Fruit fly (Drosophila melanogaster) whole organism, wandering third instar larva: ENCODE results near the gene CG4161.

ENCODE experiments used
- Abd-B ChIP-seq: fragments of >200 bp; optimal IDR thresholded peaks from 2 replicates; lab custom pipeline; 2017; ENCODE audit warnings: missing biosample characterization, missing genetic modification characterization
- CG32264 ChIP-seq: fragments of 200-800 bp; sonication (Bioruptor generic); optimal IDR thresholded peaks from 2 replicates; lab custom pipeline; 2016; ENCODE audit warnings: missing biosample characterization, missing genetic modification characterization
- CG9705 ChIP-seq: fragments of 200-800 bp; sonication (Bioruptor generic); optimal IDR thresholded peaks from 2 replicates; lab custom pipeline; 2018; ENCODE audit warnings: missing biosample characterization, mild to moderate bottlenecking, missing genetic modification characterization
- CrebA ChIP-seq: fragments of 200-800 bp; sonication (Bioruptor generic); optimal IDR thresholded peaks from 2 replicates; lab custom pipeline; 2016; ENCODE audit warnings: missing biosample characterization, mild to moderate bottlenecking, missing genetic modification characterization, borderline replicate concordance
- Dfd ChIP-seq: fragments of >200 bp; optimal IDR thresholded peaks from 2 replicates; lab custom pipeline; 2017; ENCODE audit warnings: missing biosample characterization, missing genetic modification characterization
- Dif ChIP-seq: fragments of 200-275, 200-300 bp; sonication (Bioruptor generic); optimal IDR thresholded peaks from 2 replicates; lab custom pipeline; 2018; ENCODE audit warnings: missing biosample characterization, missing genetic modification characterization; ENCODE audit not compliant: partially characterized antibody
- HLH106 ChIP-seq: fragments of 200-800 bp; optimal IDR thresholded peaks from 3 replicates; lab custom pipeline; 2019; ENCODE audit warnings: missing biosample characterization, mild to moderate bottlenecking, missing genetic modification characterization, moderate library complexity
- Hnf4 ChIP-seq: fragments of 200-800 bp; sonication (Bioruptor generic); optimal IDR thresholded peaks from 2 replicates; lab custom pipeline; 2016; ENCODE audit warnings: missing biosample characterization, mild to moderate bottlenecking, missing genetic modification characterization
- Hr78 ChIP-seq: fragments of >200 bp; optimal IDR thresholded peaks from 2 replicates; lab custom pipeline; 2017; ENCODE audit warnings: missing biosample characterization, missing genetic modification characterization
- Hr83 ChIP-seq: fragments of 200-300 bp; sonication (Bioruptor generic); optimal IDR thresholded peaks from 2 replicates; lab custom pipeline; 2016; ENCODE audit warnings: missing biosample characterization, mild to moderate bottlenecking, missing genetic modification characterization, moderate library complexity; ENCODE audit not compliant: poor library complexity, severe bottlenecking
- Jra ChIP-seq: sonication (Bioruptor generic); optimal IDR thresholded peaks from 2 replicates; lab custom pipeline; 2016; ENCODE audit warnings: missing biosample characterization, missing genetic modification characterization
- Mio ChIP-seq: sonication (Bioruptor generic); optimal IDR thresholded peaks from 2 replicates; lab custom pipeline; 2016; ENCODE audit warnings: missing biosample characterization, missing genetic modification characterization
- Myc ChIP-seq: fragments of >200 bp; optimal IDR thresholded peaks from 2 replicates; lab custom pipeline; 2017
- N ChIP-seq: fragments of >200 bp; optimal IDR thresholded peaks from 2 replicates; lab custom pipeline; 2018; ENCODE audit warnings: missing biosample characterization, missing external identifiers, missing genetic modification characterization
- OdsH ChIP-seq: fragments of 200-800 bp; sonication (Bioruptor generic); optimal IDR thresholded peaks from 2 replicates; lab custom pipeline; 2016; ENCODE audit warnings: missing biosample characterization, mild to moderate bottlenecking, missing genetic modification characterization
- Rel ChIP-seq, 2 experiments: fragments of 200-800 bp; sonication (Bioruptor generic) in 1 of 2; optimal IDR thresholded peaks; 2 replicates in 1 of 2; 3 replicates in 1 of 2; lab custom pipeline; 2016 to 2019; ENCODE audit warnings: mild to moderate bottlenecking in 2 of 2, missing biosample characterization in 2 of 2, missing genetic modification characterization in 2 of 2, moderate library complexity in 1 of 2
- Sp1 ChIP-seq: fragments of 200-800 bp; sonication (Bioruptor generic); optimal IDR thresholded peaks from 3 replicates; lab custom pipeline; 2019; ENCODE audit warnings: missing biosample characterization, mild to moderate bottlenecking, missing genetic modification characterization, moderate library complexity
- Vsx2 ChIP-seq: fragments of 200-300, 225-300 bp; sonication (Bioruptor generic); optimal IDR thresholded peaks from 2 replicates; lab custom pipeline; 2018; ENCODE audit warnings: missing biosample characterization, missing genetic modification characterization; ENCODE audit not compliant: partially characterized antibody
- br ChIP-seq: fragments of 200-800 bp; sonication (Bioruptor generic); optimal IDR thresholded peaks from 2 replicates; lab custom pipeline; 2016; ENCODE audit warnings: missing biosample characterization, missing genetic modification characterization
- brk ChIP-seq: fragments of 200-800 bp; sonication (Bioruptor generic); optimal IDR thresholded peaks from 2 replicates; lab custom pipeline; 2016; ENCODE audit warnings: missing biosample characterization, mild to moderate bottlenecking, missing genetic modification characterization
- dsf ChIP-seq: sonication (Bioruptor generic); optimal IDR thresholded peaks from 2 replicates; lab custom pipeline; 2016; ENCODE audit warnings: missing biosample characterization, missing genetic modification characterization, borderline replicate concordance
- ey ChIP-seq: fragments of 200-800 bp; sonication (Bioruptor generic); optimal IDR thresholded peaks from 2 replicates; lab custom pipeline; 2016; ENCODE audit warnings: missing biosample characterization, missing genetic modification characterization
- foxo ChIP-seq, 2 experiments: fragments of 200-800 bp; sonication (Bioruptor generic); optimal IDR thresholded peaks; 2 replicates in 1 of 2; 3 replicates in 1 of 2; lab custom pipeline; 2016 to 2017; ENCODE audit warnings: missing biosample characterization in 2 of 2, missing genetic modification characterization in 2 of 2
- fru ChIP-seq: fragments of 200-800 bp; sonication (Bioruptor generic); optimal IDR thresholded peaks from 3 replicates; lab custom pipeline; 2016; ENCODE audit warnings: missing biosample characterization, mild to moderate bottlenecking, missing genetic modification characterization
- h ChIP-seq: fragments of 200-800 bp; sonication (Bioruptor generic); optimal IDR thresholded peaks from 3 replicates; lab custom pipeline; 2016; ENCODE audit warnings: missing biosample characterization, mild to moderate bottlenecking, missing genetic modification characterization
- jim ChIP-seq: fragments of 175-275, 200-325 bp; sonication (Bioruptor generic); optimal IDR thresholded peaks from 2 replicates; lab custom pipeline; 2016; ENCODE audit warnings: missing biosample characterization, mild to moderate bottlenecking, missing genetic modification characterization
- pan ChIP-seq: fragments of >200 bp; optimal IDR thresholded peaks from 2 replicates; lab custom pipeline; 2017
- psq ChIP-seq: fragments of 200-800 bp; sonication (Bioruptor generic); optimal IDR thresholded peaks from 3 replicates; lab custom pipeline; 2017; ENCODE audit warnings: missing biosample characterization, mild to moderate bottlenecking, missing genetic modification characterization, moderate library complexity
- rgr ChIP-seq: fragments of 200-800 bp; sonication (Bioruptor generic); optimal IDR thresholded peaks from 3 replicates; lab custom pipeline; 2016; ENCODE audit warnings: missing biosample characterization, mild to moderate bottlenecking, missing genetic modification characterization
- sage ChIP-seq: fragments of 200-800 bp; sonication (Bioruptor generic); optimal IDR thresholded peaks from 2 replicates; lab custom pipeline; 2016; ENCODE audit warnings: missing biosample characterization, mild to moderate bottlenecking, missing genetic modification characterization
- sv ChIP-seq: fragments of 200-800 bp; sonication (Bioruptor generic); optimal IDR thresholded peaks from 3 replicates; lab custom pipeline; 2016; ENCODE audit warnings: missing biosample characterization, missing genetic modification characterization
- tai ChIP-seq: sonication (Bioruptor generic); optimal IDR thresholded peaks from 2 replicates; lab custom pipeline; 2016; ENCODE audit warnings: missing biosample characterization, missing genetic modification characterization
- usp ChIP-seq: fragments of >200 bp; optimal IDR thresholded peaks from 2 replicates; lab custom pipeline; 2017; ENCODE audit warnings: missing biosample characterization, missing genetic modification characterization
- woc ChIP-seq: sonication (Bioruptor generic); optimal IDR thresholded peaks from 2 replicates; lab custom pipeline; 2016; ENCODE audit warnings: missing biosample characterization, mild to moderate bottlenecking, missing genetic modification characterization

CG4161 gene

DNA sequence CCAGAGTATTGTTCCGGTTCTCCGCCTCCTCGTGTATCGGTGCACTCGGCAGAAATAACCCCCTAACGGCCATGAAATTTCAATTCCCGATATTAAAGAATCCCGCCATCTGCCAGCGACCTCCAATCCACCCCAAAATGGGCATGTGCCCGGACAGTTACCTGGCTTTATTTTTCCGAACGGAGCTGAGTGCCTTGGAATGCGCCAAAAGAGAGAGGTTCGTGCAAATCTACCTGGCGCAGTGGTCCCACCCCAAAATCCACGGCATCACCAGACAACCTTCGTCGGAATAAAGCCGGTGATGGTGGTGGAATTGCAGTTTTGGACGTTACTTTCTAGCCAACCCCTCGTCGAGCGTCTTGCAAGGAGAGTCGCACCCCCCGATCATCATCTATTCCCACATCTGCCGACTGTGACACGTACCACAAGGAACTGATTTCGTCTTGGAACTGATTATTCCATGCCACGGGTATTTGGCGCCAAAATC lies 6.3 kb upstream of the CG4161 start:
- no peak for TF ChIP-seq CrebA
- no peak for TF ChIP-seq HLH106 (tag; lab: Kevin White, UChicago)
- TF ChIP-seq dsf (GFP tag; lab: Kevin White, UChicago), result no peak
- TF ChIP-seq Hnf4 (GFP tag; lab: Kevin White, UChicago), result no peak
- no peak for TF ChIP-seq OdsH (GFP tag; lab: Kevin White, UChicago)
- no peak for TF ChIP-seq ey (GFP tag; lab: Kevin White, UChicago)
- no peak for TF ChIP-seq jim (GFP tag; lab: Kevin White, UChicago)
- TF ChIP-seq Mio, result no peak
- no peak for TF ChIP-seq Myc
- no peak for TF ChIP-seq Hr78 (GFP tag; lab: Kevin White, UChicago)
- no peak for TF ChIP-seq Abd-B
- TF ChIP-seq Hr83 (GFP tag; lab: Kevin White, UChicago), result no peak
- TF ChIP-seq Vsx2 (GFP tag; lab: Kevin White, UChicago), result no peak
- TF ChIP-seq pan (lab: Kevin White, UChicago), result no peak
- no peak for TF ChIP-seq sage (GFP tag; lab: Kevin White, UChicago)
- no peak for TF ChIP-seq brk (GFP tag; lab: Kevin White, UChicago)
- TF ChIP-seq CG9705 (GFP tag; lab: Kevin White, UChicago), result no peak

DNA sequence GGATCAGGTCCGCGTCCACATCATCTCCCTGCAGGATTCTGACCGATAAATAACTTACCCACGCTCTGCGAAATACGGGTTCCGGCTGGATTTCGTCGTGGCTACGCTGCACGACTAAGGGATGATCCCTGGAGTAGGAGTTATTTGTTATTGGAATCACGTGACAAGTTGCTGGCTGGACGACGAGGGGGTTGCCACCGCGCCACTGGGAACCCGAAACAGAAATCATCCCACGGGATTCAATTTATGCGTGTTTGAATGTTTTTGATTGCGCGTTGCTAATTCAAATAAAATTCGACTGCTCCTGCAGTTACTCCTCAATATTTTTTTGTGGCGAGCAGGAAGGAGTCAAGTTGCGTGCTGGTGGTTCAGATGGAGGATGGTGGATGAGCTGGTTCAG lies 3.4 kb upstream of the CG4161 start:
- TF ChIP-seq Jra (GFP tag; lab: Kevin White, UChicago) (no peak), Dfd (GFP tag; lab: Kevin White, UChicago) (no peak), CG32264 (no peak), OdsH (GFP tag; lab: Kevin White, UChicago) (no peak)

DNA sequence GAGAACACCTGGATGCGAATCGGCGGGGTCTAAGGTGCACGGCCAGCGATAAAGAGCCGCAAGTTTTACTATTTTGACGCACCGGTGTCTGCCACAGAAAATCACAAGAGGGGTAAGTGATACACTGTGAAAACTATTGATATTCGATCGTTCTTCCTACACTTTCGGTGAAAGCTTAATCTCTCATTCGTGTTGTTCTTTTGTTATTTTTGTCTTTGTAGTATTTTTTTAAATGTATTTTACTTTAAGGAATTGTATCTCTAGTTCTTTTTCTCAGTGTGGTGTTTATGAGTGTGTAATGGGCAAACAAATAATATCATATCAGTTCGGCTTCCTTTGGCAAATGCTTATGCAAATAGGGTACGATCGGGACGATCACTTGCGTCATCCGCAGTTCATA lies 849 bp upstream of the CG4161 start:
- TF ChIP-seq Sp1 (GFP tag; lab: Kevin White, UChicago) (peak; percentile 9), Jra (GFP tag; lab: Kevin White, UChicago) (no peak), jim (GFP tag; lab: Kevin White, UChicago) (no peak), psq (GFP tag; lab: Kevin White, UChicago) (peak; percentile 3), ey (GFP tag; lab: Kevin White, UChicago) (peak; percentile 41), OdsH (GFP tag; lab: Kevin White, UChicago) (peak; percentile 19), fru (GFP tag; lab: Kevin White, UChicago) (peak; percentile 10), woc (peak; percentile 4), foxo (GFP tag; optimal IDR thresholded peaks at IDR 0.05; lab: Kevin White, UChicago) (peak in 1 of 2 experiments; percentile 24), CG32264 (no peak), Dif (no peak), Hnf4 (GFP tag; lab: Kevin White, UChicago) (peak; percentile 22), h (GFP tag; lab: Kevin White, UChicago) (peak; percentile 24)

DNA sequence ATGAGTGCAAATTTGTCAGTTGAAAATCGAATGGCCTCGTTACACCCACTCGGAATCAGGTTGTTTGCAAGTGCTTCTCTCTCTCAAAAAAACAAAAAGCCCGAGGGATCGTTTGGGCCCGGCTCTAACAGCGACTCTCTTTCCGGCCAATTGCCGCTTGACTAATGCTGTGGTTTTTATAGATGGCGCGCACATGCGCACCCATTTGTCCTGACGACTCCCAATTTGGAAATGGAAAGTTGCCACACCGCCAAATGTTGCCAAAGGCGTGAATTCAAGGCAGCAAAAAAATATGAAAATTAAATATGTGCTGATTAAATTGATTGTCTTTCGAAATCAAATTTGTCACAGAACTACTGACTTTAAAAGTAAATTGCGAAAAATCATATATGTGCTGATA lies 1.8 kb downstream of the CG4161 start:
- TF ChIP-seq usp (GFP tag; lab: Kevin White, UChicago) (no peak), N (GFP tag; lab: Kevin White, UChicago) (no peak), br (no peak), Mio (no peak), sv (GFP tag; lab: Kevin White, UChicago) (no peak), Abd-B (no peak), Jra (GFP tag; lab: Kevin White, UChicago) (no peak), Rel (GFP tag; optimal IDR thresholded peaks at IDR 0.05; lab: Kevin White, UChicago) (no peak), Rel (tag; optimal IDR thresholded peaks at IDR 0.05; lab: Kevin White, UChicago) (no peak)

DNA sequence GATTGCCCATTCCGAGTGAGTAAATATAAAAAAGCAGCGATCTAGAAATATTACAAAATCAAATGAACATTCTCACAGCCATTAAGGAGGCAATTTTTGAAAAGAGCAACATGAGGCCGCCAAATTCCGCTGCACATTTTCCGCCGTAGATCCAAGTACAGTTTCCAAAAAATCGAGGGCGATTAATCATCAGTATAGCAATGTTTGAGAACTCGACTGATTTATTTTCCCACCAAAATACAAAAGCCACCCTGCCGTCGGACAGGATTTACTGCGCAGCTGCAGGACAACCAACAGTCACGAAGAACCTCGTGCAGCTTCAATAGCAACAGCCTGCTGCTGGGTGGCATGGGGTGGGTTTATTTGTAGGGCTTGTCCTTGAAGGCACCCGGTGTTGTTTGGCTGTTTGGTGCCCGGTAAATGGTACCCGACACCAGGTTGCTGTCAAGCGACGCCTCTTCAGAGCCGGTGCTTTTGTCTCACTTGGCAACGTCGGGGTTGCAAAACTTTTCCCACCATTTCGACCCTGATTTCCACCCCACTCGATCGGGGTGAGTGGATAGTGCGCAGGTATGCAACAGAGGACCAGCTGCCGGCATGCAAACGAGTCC lies 2.7 kb downstream of the CG4161 start:
- TF ChIP-seq h (GFP tag; lab: Kevin White, UChicago) (no peak), CG32264 (no peak), usp (GFP tag; lab: Kevin White, UChicago) (no peak), jim (GFP tag; lab: Kevin White, UChicago) (no peak), br (no peak), Hr83 (GFP tag; lab: Kevin White, UChicago) (no peak), Hr78 (GFP tag; lab: Kevin White, UChicago) (no peak), Vsx2 (GFP tag; lab: Kevin White, UChicago) (no peak), rgr (GFP tag; lab: Kevin White, UChicago) (no peak), fru (GFP tag; lab: Kevin White, UChicago) (no peak), Dfd (GFP tag; lab: Kevin White, UChicago) (no peak), foxo (GFP tag; optimal IDR thresholded peaks at IDR 0.05; lab: Kevin White, UChicago) (no peak), OdsH (GFP tag; lab: Kevin White, UChicago) (no peak), pan (lab: Kevin White, UChicago) (no peak), tai (GFP tag; lab: Kevin White, UChicago) (no peak)
